Worm (Caenorhabditis elegans) whole organism, L2 larva: Measurements from ENCODE around the gene del-1.

Experiments used
- C34F6.9 ChIP-seq: fragments of 150-350 bp; optimal IDR thresholded peaks from 2 replicates; lab custom pipeline; 2014; ENCODE audit warnings: missing biosample characterization, missing genetic modification characterization
- F13H6.1 ChIP-seq: sonication (generic microtip); optimal IDR thresholded peaks from 2 replicates; lab custom pipeline; 2016; ENCODE audit warnings: missing genetic modification characterization, missing compliant biosample characterization
- R02D3.7 ChIP-seq: fragments of 150-350 bp; optimal IDR thresholded peaks from 2 replicates; lab custom pipeline; 2014; ENCODE audit warnings: missing biosample characterization, missing genetic modification characterization
- ZK546.5 ChIP-seq: sonication (generic microtip); optimal IDR thresholded peaks from 2 replicates; lab custom pipeline; 2017; ENCODE audit warnings: missing biosample characterization, missing genetic modification characterization
- aly-2 ChIP-seq: fragments of 150-350 bp; optimal IDR thresholded peaks from 2 replicates; lab custom pipeline; 2014; ENCODE audit warnings: missing biosample characterization, missing genetic modification characterization
- ama-1 ChIP-seq: fragments of 150-350 bp; optimal IDR thresholded peaks from 2 replicates; lab custom pipeline; 2018; ENCODE audit warnings: inconsistent platforms
- blmp-1 ChIP-seq: sonication (generic microtip); optimal IDR thresholded peaks from 2 replicates; lab custom pipeline; 2017; ENCODE audit warnings: missing genetic modification characterization, mild to moderate bottlenecking, missing compliant biosample characterization, antibody characterized with exemption, moderate library complexity; ENCODE audit not compliant: insufficient read depth
- ceh-16 ChIP-seq: fragments of 150-350 bp; optimal IDR thresholded peaks from 2 replicates; lab custom pipeline; 2014; ENCODE audit warnings: missing biosample characterization, missing genetic modification characterization
- ceh-82 ChIP-seq: fragments of 150-350 bp; optimal IDR thresholded peaks from 2 replicates; lab custom pipeline; 2014; ENCODE audit warnings: missing biosample characterization, missing genetic modification characterization
- crh-2 ChIP-seq: sonication (generic microtip); optimal IDR thresholded peaks from 2 replicates; lab custom pipeline; 2017; ENCODE audit warnings: missing biosample characterization, missing genetic modification characterization
- dmd-4 ChIP-seq: sonication (generic microtip); optimal IDR thresholded peaks from 2 replicates; lab custom pipeline; 2017; ENCODE audit warnings: missing biosample characterization, missing genetic modification characterization
- egl-27 ChIP-seq: sonication (generic microtip); optimal IDR thresholded peaks from 3 replicates; lab custom pipeline; 2017; ENCODE audit warnings: missing biosample characterization, missing genetic modification reagents, missing genetic modification characterization
- elt-1 ChIP-seq: fragments of 150-350 bp; optimal IDR thresholded peaks from 2 replicates; lab custom pipeline; 2014; ENCODE audit warnings: missing biosample characterization, missing genetic modification characterization
- elt-3 ChIP-seq: sonication (generic microtip); optimal IDR thresholded peaks from 2 replicates; lab custom pipeline; 2017; ENCODE audit warnings: missing biosample characterization, missing genetic modification characterization
- fos-1 ChIP-seq: fragments of 150-350 bp; optimal IDR thresholded peaks from 2 replicates; lab custom pipeline; 2014; ENCODE audit warnings: missing biosample characterization, missing genetic modification characterization
- gmeb-1 ChIP-seq: fragments of 150-350 bp; optimal IDR thresholded peaks from 2 replicates; lab custom pipeline; 2014; ENCODE audit warnings: missing biosample characterization, missing genetic modification characterization
- lin-11 ChIP-seq: fragments of 150-350 bp; sonication (generic microtip); optimal IDR thresholded peaks from 2 replicates; lab custom pipeline; 2014; ENCODE audit warnings: missing biosample characterization, missing genetic modification characterization, inconsistent platforms, mixed read lengths
- lin-13 ChIP-seq: fragments of 150-350 bp; optimal IDR thresholded peaks from 2 replicates; lab custom pipeline; 2014; ENCODE audit warnings: missing biosample characterization, missing genetic modification reagents, missing genetic modification characterization
- lin-39 ChIP-seq: fragments of 150-350 bp; optimal IDR thresholded peaks from 2 replicates; lab custom pipeline; 2014; ENCODE audit warnings: missing biosample characterization, missing genetic modification reagents, missing genetic modification characterization
- lsy-2 ChIP-seq, 2 experiments: fragments of 150-350 bp in 1 of 2; sonication (generic microtip) in 1 of 2; optimal IDR thresholded peaks; 2 replicates each; lab custom pipeline; 2014 to 2017; ENCODE audit warnings: missing biosample characterization in 2 of 2, missing genetic modification characterization in 2 of 2
- mab-5 ChIP-seq: fragments of 150-350 bp; optimal IDR thresholded peaks from 2 replicates; lab custom pipeline; 2014; ENCODE audit warnings: missing biosample characterization, missing genetic modification characterization
- mbf-1 ChIP-seq: sonication (generic microtip); optimal IDR thresholded peaks from 2 replicates; lab custom pipeline; 2017; ENCODE audit warnings: missing biosample characterization, missing genetic modification characterization
- mdl-1 ChIP-seq, 2 experiments: fragments of 150-350 bp in 1 of 2; sonication (generic microtip) in 1 of 2; optimal IDR thresholded peaks; 2 replicates each; lab custom pipeline; 2017; ENCODE audit warnings: missing biosample characterization in 2 of 2, missing genetic modification characterization in 2 of 2
- nhr-10 ChIP-seq: sonication (generic microtip); optimal IDR thresholded peaks from 2 replicates; lab custom pipeline; 2017; ENCODE audit warnings: missing biosample characterization, missing genetic modification characterization
- nhr-11 ChIP-seq: fragments of 150-350 bp; optimal IDR thresholded peaks from 2 replicates; lab custom pipeline; 2014; ENCODE audit warnings: missing biosample characterization, missing genetic modification characterization
- nhr-129 ChIP-seq: fragments of 150-350 bp; optimal IDR thresholded peaks from 2 replicates; lab custom pipeline; 2014; ENCODE audit warnings: missing biosample characterization, missing genetic modification characterization
- nhr-21 ChIP-seq: fragments of 150-350 bp; optimal IDR thresholded peaks from 2 replicates; lab custom pipeline; 2014; ENCODE audit warnings: missing biosample characterization, missing genetic modification characterization
- nhr-23 ChIP-seq: fragments of 150-350 bp; optimal IDR thresholded peaks from 2 replicates; lab custom pipeline; 2014; ENCODE audit warnings: missing biosample characterization, missing genetic modification reagents, missing genetic modification characterization
- nhr-237 ChIP-seq: fragments of 150-350 bp; optimal IDR thresholded peaks from 2 replicates; lab custom pipeline; 2014; ENCODE audit warnings: missing biosample characterization, missing genetic modification characterization
- nhr-25 ChIP-seq: fragments of 150-350 bp; sonication (generic microtip); optimal IDR thresholded peaks from 3 replicates; lab custom pipeline; 2014; ENCODE audit warnings: missing biosample characterization, missing genetic modification characterization
- nhr-6 ChIP-seq: fragments of 150-350 bp; optimal IDR thresholded peaks from 2 replicates; lab custom pipeline; 2014; ENCODE audit warnings: missing biosample characterization, missing genetic modification characterization
- nhr-77 ChIP-seq: fragments of 150-350 bp; optimal IDR thresholded peaks from 2 replicates; lab custom pipeline; 2014; ENCODE audit warnings: missing biosample characterization, missing genetic modification characterization
- peb-1 ChIP-seq: fragments of 150-350 bp; optimal IDR thresholded peaks from 2 replicates; lab custom pipeline; 2014; ENCODE audit warnings: missing biosample characterization, missing genetic modification characterization
- sem-4 ChIP-seq: fragments of 150-350 bp; optimal IDR thresholded peaks from 2 replicates; lab custom pipeline; 2014; ENCODE audit warnings: missing biosample characterization, missing genetic modification reagents, missing genetic modification characterization
- skn-1 ChIP-seq: sonication (generic microtip); optimal IDR thresholded peaks from 2 replicates; lab custom pipeline; 2017; ENCODE audit warnings: missing biosample characterization, missing genetic modification characterization
- sma-9 ChIP-seq, 2 experiments: fragments of 150-350 bp in 1 of 2; sonication (generic microtip) in 1 of 2; optimal IDR thresholded peaks; 2 replicates each; lab custom pipeline; 2014 to 2016; ENCODE audit warnings: missing genetic modification characterization in 2 of 2, mild to moderate bottlenecking in 1 of 2, missing biosample characterization in 1 of 2, missing compliant biosample characterization in 1 of 2, missing genetic modification reagents in 1 of 2, moderate library complexity in 1 of 2
- unc-39 ChIP-seq: fragments of 150-350 bp; optimal IDR thresholded peaks from 2 replicates; lab custom pipeline; 2014; ENCODE audit warnings: missing biosample characterization, missing genetic modification characterization
- unc-55 ChIP-seq: fragments of 150-350 bp; sonication (generic microtip); optimal IDR thresholded peaks from 3 replicates; lab custom pipeline; 2014; ENCODE audit warnings: missing biosample characterization, missing genetic modification reagents, missing genetic modification characterization
- unc-62 ChIP-seq: fragments of 150-350 bp; optimal IDR thresholded peaks from 2 replicates; lab custom pipeline; 2014; ENCODE audit warnings: missing biosample characterization, missing genetic modification reagents, missing genetic modification characterization
- zag-1 ChIP-seq: fragments of 150-350 bp; optimal IDR thresholded peaks from 2 replicates; lab custom pipeline; 2014; ENCODE audit warnings: missing biosample characterization, missing genetic modification characterization
- ztf-1 ChIP-seq: fragments of 200-800 bp; sonication (Bioruptor generic); conservative IDR thresholded peaks from 2 replicates; pipeline ENCODE4 v1.3.6; 2022; ENCODE audit warnings: missing genetic modification characterization, missing compliant biosample characterization
- ztf-11 ChIP-seq: sonication (generic microtip); optimal IDR thresholded peaks from 2 replicates; lab custom pipeline; 2017; ENCODE audit warnings: missing biosample characterization, missing genetic modification characterization
- ztf-4 ChIP-seq: fragments of 150-350 bp; optimal IDR thresholded peaks from 2 replicates; lab custom pipeline; 2014; ENCODE audit warnings: missing biosample characterization, missing genetic modification characterization

del-1 gene

DNA sequence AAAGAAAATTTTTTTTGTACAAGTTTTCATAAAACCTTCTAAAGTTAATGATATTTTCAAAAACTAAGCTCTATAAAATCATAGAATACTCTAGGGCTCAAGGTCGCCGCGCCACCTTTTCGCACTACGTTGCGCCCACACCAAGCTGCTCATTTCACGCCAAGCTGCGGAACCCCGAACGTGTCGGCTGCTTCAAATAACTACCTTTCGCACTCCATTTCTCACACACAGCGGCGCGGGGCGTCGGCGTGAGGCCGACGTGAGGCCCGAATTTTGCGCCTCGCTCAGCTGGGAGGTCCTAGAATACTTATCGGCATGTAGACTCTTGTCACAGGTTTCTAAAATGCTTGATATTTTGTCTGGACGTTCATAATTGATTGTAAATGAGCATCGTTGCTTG is 35.9 kb upstream of the del-1 start:
- no peak for TF ChIP-seq F13H6.1 (tag; lab: Kevin White, UChicago)
- TF ChIP-seq ZK546.5 (tag; lab: Kevin White, UChicago), result no peak
- TF ChIP-seq nhr-11, result no peak
- no peak for TF ChIP-seq ama-1 (lab: Kevin White, UChicago)
- no peak for TF ChIP-seq ceh-16
- no peak for TF ChIP-seq skn-1 (tag; lab: Kevin White, UChicago)
- no peak for TF ChIP-seq sem-4 (tag; lab: Kevin White, UChicago)
- no peak for TF ChIP-seq mab-5 (tag; lab: Kevin White, UChicago)

DNA sequence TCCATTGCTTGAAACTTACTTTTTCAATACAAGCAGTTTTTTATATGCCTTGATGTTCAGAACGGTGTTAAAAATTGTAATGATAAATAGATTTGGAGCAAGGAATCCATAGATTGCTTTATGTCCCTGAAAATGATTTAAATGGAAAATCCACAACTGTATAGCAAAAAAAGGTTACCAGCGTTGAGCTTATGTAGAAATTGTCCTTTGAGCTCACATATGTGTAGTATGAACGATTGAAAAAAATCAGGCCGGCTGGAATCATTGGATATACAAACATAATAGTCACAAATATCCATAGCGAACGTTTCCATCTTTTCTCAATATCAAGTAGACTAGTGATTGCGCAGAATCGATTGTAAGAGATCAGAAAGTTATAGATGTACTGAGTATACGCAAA is 33.5 kb upstream of the del-1 start, which contains the start of gene srg-36:
Gene srg-36, minus strand, starts transcription at position 101 of the 400 bp plus-strand sequence.
- TF ChIP-seq skn-1 (tag; lab: Kevin White, UChicago) (no peak), elt-3 (no peak), nhr-6 (tag; lab: Kevin White, UChicago) (no peak), zag-1 (no peak), dmd-4 (no peak), egl-27 (tag; lab: Kevin White, UChicago) (no peak), nhr-237 (tag; lab: Kevin White, UChicago) (no peak), unc-39 (tag; lab: Kevin White, UChicago) (no peak), unc-62 (GFP tag; lab: Kevin White, UChicago) (no peak), nhr-25 (tag; lab: Kevin White, UChicago) (no peak), crh-2 (tag; lab: Kevin White, UChicago) (no peak), blmp-1 (tag; lab: Kevin White, UChicago) (no peak)

DNA sequence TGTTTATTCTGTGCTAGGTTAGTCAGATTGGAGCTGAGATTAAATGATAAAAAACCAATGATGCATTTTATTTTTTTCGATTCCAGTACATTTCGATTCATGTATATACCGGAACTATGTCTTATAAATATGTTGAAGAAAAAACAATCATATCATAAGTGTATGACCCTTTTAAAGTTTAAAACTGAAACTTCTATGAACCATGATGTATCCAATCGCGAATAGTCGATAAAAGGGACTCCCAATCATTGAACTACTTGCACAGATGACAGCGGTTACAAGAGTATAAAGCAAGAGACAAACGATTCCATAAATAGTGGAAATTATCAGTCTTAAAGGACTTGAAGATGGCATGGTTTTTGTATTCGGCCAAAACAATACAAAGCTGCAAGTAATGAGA is 32.9 kb upstream of the del-1 start, which contains the start of gene srg-37:
Gene srg-37, minus strand, starts transcription at position 101 of the 400 bp plus-strand sequence.
- TF ChIP-seq nhr-10 (no peak), sem-4 (tag; lab: Kevin White, UChicago) (no peak), nhr-23 (tag; lab: Kevin White, UChicago) (no peak), ama-1 (lab: Kevin White, UChicago) (no peak), egl-27 (tag; lab: Kevin White, UChicago) (no peak), nhr-237 (tag; lab: Kevin White, UChicago) (no peak), ztf-1 (no peak), lin-13 (GFP tag; lab: Kevin White, UChicago) (no peak), mdl-1 (tag; optimal IDR thresholded peaks at IDR 0.05; lab: Kevin White, UChicago) (no peak), aly-2 (no peak), fos-1 (tag; lab: Kevin White, UChicago) (no peak), R02D3.7 (tag; lab: Kevin White, UChicago) (no peak)

DNA sequence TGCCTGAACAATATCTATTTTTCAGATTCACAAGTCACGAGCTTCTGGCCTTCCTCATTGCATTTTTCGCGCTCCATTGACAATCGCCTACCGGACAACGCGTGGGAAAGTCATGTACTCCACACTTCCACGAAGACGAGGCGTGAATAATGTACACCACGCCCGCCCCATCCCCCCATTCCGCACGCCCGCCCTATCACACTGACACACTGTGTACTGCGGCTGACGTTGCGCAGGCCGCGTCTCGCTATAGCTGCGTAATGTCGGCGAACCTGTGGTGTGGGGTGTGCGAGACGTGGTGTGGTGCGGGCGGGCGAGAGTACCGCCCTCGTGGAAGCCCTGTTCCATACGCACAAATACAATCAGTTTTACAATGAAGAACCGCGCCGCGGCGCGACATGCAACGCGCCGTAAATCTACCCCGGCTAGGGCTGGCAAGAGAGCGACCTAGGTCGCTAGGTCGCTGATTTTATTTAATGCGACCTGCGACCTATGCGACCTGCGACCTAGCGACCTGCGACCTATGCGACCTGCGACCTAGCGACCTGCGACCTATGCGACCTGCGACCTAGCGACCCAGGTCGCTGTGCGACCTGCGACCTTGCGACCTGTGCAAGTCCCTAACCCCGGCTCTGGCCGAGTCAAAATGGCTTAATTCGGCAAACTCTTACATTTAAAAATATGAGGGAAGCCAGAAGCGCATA is 31.6 kb upstream of the del-1 start:
- TF ChIP-seq nhr-21 (tag; lab: Kevin White, UChicago), result no peak
- no peak for TF ChIP-seq lin-39 (tag; lab: Kevin White, UChicago)

DNA sequence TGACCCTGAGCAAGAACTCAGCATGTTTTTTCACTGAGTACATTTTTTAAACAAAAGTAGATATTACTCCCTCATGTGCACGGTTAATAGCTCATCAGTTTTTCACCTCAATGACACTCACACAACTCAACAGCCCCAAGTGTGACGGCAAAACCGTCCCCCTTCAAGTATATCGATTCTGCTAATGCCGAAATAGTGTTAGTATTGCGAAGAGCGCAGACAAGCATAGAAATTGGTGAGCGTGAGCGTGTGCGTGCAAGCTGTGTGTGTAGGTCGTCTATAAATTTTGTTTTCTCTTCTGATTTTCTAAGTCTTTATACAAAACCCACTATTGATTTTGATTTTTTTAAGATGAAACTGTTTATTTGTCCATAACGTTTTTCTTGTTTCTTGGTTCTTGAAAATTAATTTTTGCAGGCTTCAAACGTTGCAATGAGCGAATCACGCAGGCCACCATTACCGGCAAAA is 29.6 kb upstream of the del-1 start, which contains the start of gene K04C1.2:
Gene K04C1.2, plus strand, starts transcription at position 418 of the 468 bp plus-strand sequence.
- TF ChIP-seq elt-1 (tag; lab: Kevin White, UChicago) (no peak), sma-9 (GFP tag; optimal IDR thresholded peaks at IDR 0.05; lab: Kevin White, UChicago) (peak; percentile 15), sma-9 (tag; optimal IDR thresholded peaks at IDR 0.05; lab: Kevin White, UChicago) (no peak), ceh-82 (tag; lab: Kevin White, UChicago) (no peak), aly-2 (no peak), peb-1 (tag; lab: Kevin White, UChicago) (no peak), gmeb-1 (tag; lab: Kevin White, UChicago) (no peak), ztf-11 (tag; lab: Kevin White, UChicago) (no peak), fos-1 (tag; lab: Kevin White, UChicago) (peak; percentile 35), nhr-25 (tag; lab: Kevin White, UChicago) (peak; percentile 46), lin-11 (no peak), unc-62 (GFP tag; lab: Kevin White, UChicago) (no peak), nhr-129 (peak; percentile 79), F13H6.1 (tag; lab: Kevin White, UChicago) (peak; percentile 39), unc-55 (peak; percentile 66), nhr-10 (no peak), lin-13 (GFP tag; lab: Kevin White, UChicago) (no peak), sem-4 (tag; lab: Kevin White, UChicago) (no peak), nhr-21 (tag; lab: Kevin White, UChicago) (no peak), ztf-1 (no peak), lin-39 (tag; lab: Kevin White, UChicago) (no peak), ZK546.5 (tag; lab: Kevin White, UChicago) (no peak), egl-27 (tag; lab: Kevin White, UChicago) (no peak), lsy-2 (tag; optimal IDR thresholded peaks at IDR 0.05; lab: Kevin White, UChicago) (peak in 1 of 2 experiments; percentile 51), dmd-4 (no peak), ztf-4 (no peak), mbf-1 (tag; lab: Kevin White, UChicago) (no peak), unc-39 (tag; lab: Kevin White, UChicago) (no peak), C34F6.9 (tag; lab: Kevin White, UChicago) (peak; percentile 78), nhr-77 (no peak)
